Worm (Caenorhabditis elegans): ENCODE measurements around the gene lact-1.
A peak's percentile ranks its signal among the peaks of the same experiment; 100 is the strongest.

The lact-1 gene

ce11 chrX:7217704-7218479 is 42.3 kb downstream of the lact-1 start, which contains the start of gene syd-9:
Gene syd-9, plus strand, starts transcription at chrX:7218097.
- TF ChIP-seq odd-2 (tag; optimal IDR thresholded peaks at IDR 0.05): no peak
- no peak for TF ChIP-seq unc-42 (tag; optimal IDR thresholded peaks at IDR 0.05)
- TF ChIP-seq pros-1 (tag; optimal IDR thresholded peaks at IDR 0.05): no peak
- TF ChIP-seq npax-4 (tag; optimal IDR thresholded peaks at IDR 0.05): no peak
- TF ChIP-seq C38D4.7 (GFP tag; optimal IDR thresholded peaks at IDR 0.05): no peak
- no peak for TF ChIP-seq rnt-1 (tag; optimal IDR thresholded peaks at IDR 0.05)
- no peak for TF ChIP-seq tbx-7 (tag; optimal IDR thresholded peaks at IDR 0.05)
- TF ChIP-seq sox-2 (GFP tag; IDR thresholded peaks at IDR 0.05): no peak
- TF ChIP-seq pax-1 (tag; optimal IDR thresholded peaks at IDR 0.05): no peak

- TF ChIP-seq unc-55 (GFP tag; optimal IDR thresholded peaks at IDR 0.05) (no peak), ceh-30 (tag; optimal IDR thresholded peaks at IDR 0.05) (no peak), ttx-3 (tag; optimal IDR thresholded peaks at IDR 0.05) (no peak), elt-2 (tag; optimal IDR thresholded peaks at IDR 0.05) (no peak), fkh-6 (tag; optimal IDR thresholded peaks at IDR 0.05) (no peak), pat-9 (tag; optimal IDR thresholded peaks at IDR 0.05) (no peak), pha-2 (tag; optimal IDR thresholded peaks at IDR 0.05) (no peak), C38D4.7 (GFP tag; optimal IDR thresholded peaks at IDR 0.05) (no peak), nfya-1 (tag; optimal IDR thresholded peaks at IDR 0.05) (no peak)
Measured at ce11 chrX:7211405-7211804, 48.8 kb downstream of the lact-1 start, which contains the start of gene spp-22. Gene spp-22, plus strand, starts transcription at chrX:7211705.

DNA sequence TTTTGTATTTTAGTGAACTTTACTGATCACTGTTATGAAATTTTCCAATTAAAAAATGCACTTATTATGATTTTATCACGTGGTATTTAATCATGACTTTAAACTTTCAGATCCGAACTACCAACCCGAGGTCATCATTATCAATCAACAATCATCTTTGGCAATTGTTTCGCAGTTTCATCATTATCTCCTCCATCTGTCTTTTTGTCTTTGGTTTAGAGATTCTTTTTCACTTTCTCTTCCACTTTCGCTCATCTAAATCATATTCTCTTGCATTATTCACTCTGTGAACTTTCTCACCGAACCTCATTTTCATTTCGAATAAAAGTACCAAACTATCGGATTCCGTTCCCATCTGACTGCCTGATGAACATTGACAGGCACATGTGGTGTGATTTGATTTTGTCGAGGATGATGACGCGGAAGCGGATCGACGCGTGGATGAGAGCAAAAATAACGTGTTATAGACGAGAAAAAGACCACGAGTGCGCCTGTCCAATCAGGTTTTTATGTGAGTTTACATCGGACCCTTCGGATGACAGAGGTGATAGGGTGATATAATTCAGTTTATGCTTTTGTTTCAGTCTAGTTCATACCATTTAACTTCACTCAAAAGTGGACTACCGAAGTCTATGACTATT is 49.6 kb downstream of the lact-1 start:
- no peak for TF ChIP-seq ceh-24 (tag; optimal IDR thresholded peaks at IDR 0.05)
- peak; percentile 46 for TF ChIP-seq unc-55 (GFP tag; optimal IDR thresholded peaks at IDR 0.05)

DNA sequence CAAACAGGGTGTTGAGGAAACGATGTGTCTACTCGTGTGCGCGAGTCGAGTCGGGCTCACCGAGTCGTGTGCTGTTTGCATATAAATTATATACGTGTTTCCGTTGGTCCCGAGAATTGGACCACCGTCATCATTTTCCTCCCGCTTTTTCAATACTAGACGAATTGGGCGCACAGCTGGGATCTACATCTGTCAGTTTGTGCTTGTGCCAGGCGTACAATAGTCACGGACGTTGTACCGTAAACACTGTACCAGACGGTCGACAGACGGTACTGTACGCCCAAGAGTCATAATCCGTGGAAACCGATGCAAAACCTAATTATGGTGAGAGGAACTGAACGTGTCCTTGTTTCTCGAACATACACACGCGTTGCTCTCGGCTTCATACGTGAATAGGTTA is 51.0 kb downstream of the lact-1 start:
- TF ChIP-seq ceh-31 (tag; optimal IDR thresholded peaks at IDR 0.05): peak; percentile 22
- no peak for TF ChIP-seq pha-2 (tag; optimal IDR thresholded peaks at IDR 0.05)

Measured in whole organism, late embryonic.